Fruit fly (Drosophila melanogaster) S2 (cell line): ENCODE results near the gene bcn92.

Source experiments
- CG8478 ChIP-seq: fragments of >200 bp; optimal IDR thresholded peaks from 2 replicates; lab custom pipeline; 2018
- CTCF ChIP-seq, 2 experiments: fragments of >200 bp; optimal IDR thresholded peaks; 2 replicates each; lab custom pipeline; 2018

DNA sequence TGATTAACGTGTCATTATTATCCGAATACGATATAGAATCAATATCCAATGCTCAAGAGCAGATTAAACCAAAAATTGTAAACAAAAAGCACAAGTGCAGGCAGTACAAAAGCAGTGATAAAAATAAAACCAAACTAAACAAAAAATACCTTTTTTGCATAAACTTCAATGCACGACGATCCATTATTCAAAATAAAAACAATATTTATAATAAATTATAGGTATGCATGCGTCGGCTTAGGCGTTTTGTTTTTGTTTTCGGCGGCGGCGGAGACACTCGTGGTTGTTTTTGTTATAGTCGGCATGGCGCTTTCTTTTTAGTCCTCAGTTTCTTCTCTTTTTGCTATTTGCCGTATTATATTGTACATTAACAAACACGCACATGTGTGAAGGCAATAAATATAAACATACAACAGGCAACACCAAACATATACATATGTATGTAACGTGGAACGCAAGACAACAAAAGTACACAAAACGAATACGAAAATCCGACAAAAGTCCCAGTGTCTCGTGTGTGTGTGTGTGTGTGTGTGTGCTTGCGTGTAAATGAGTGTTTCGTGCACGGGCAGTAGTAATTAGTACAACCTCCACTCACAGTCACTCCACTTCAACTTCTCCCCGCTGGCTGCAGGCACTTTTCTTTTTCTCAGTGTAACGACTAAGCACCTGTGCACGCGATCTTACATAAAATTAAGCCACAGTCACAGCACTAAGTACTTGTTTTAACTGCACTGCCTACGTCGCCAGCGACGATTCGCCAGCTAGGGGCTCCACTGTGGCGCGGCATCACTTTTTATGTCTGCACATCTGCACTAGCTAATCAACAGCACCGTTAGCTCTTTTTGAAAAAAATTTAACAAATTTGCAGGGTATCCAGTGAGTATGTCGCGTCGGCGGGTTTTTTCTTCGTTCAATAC lies 13.3 kb downstream of the bcn92 start:
- TF ChIP-seq CG8478 (lab: Kevin White, UChicago) (no peak), CTCF (optimal IDR thresholded peaks at IDR 0.05; lab: Kevin White, UChicago) (no peak)
